Fruit fly (Drosophila melanogaster): ENCODE results near the gene Akap200.
A peak's percentile ranks its signal among the peaks of the same experiment; 100 is the strongest.

Akap200 gene

dm6 chr2L:8365701-8366643 lies 49.5 kb upstream of the Akap200 start, which contains the start of gene Pp2A-29B (continued):
- TF ChIP-seq phol (tag; optimal IDR thresholded peaks at IDR 0.05), result peak; percentile 92
- TF ChIP-seq hth (optimal IDR thresholded peaks at IDR 0.05), result no peak
- TF ChIP-seq Adf1 (GFP tag; IDR thresholded peaks at IDR 0.05), result no peak
- no peak for TF ChIP-seq CG11696 (GFP tag; IDR thresholded peaks at IDR 0.05)
- TF ChIP-seq abd-A (tag; optimal IDR thresholded peaks at IDR 0.05), result peak; percentile 89
- TF ChIP-seq tna (GFP tag; IDR thresholded peaks at IDR 0.05; ENCODE audit: partially characterized antibody), result peak; percentile 95
- no peak for TF ChIP-seq chif (GFP tag; optimal IDR thresholded peaks at IDR 0.05)
- TF ChIP-seq Sry-δ (GFP tag; optimal IDR thresholded peaks at IDR 0.05), result peak; percentile 92
- peak; percentile 15 for TF ChIP-seq CG2678 (tag; optimal IDR thresholded peaks at IDR 0.05)
- TF ChIP-seq CG10431 (GFP tag; optimal IDR thresholded peaks at IDR 0.05), result no peak
- TF ChIP-seq CkIIα-i1 (GFP tag; IDR thresholded peaks at IDR 0.05), result no peak
- no peak for TF ChIP-seq CG2875 (GFP tag; optimal IDR thresholded peaks at IDR 0.05)
- TF ChIP-seq CG31441 (GFP tag; IDR thresholded peaks at IDR 0.05), result peak; percentile 73; the same call in 1 of the 2 replicates
- peak; percentile 7 for TF ChIP-seq CG17568 (GFP tag; optimal IDR thresholded peaks at IDR 0.05)
- TF ChIP-seq btn (GFP tag; optimal IDR thresholded peaks at IDR 0.05), result no peak
- no peak for TF ChIP-seq cas (GFP tag; IDR thresholded peaks at IDR 0.05)
- TF ChIP-seq CG1603 (tag; optimal IDR thresholded peaks at IDR 0.05), result no peak
- no peak for TF ChIP-seq Usf (GFP tag; optimal IDR thresholded peaks at IDR 0.05)
- TF ChIP-seq CG11398 (GFP tag; optimal IDR thresholded peaks at IDR 0.05), result no peak
- no peak for TF ChIP-seq D (optimal IDR thresholded peaks at IDR 0.05)
- no peak for TF ChIP-seq D (GFP tag; optimal IDR thresholded peaks at IDR 0.05)
- no peak for TF ChIP-seq Ravus (GFP tag; IDR thresholded peaks at IDR 0.05)
- TF ChIP-seq disco-r (GFP tag; optimal IDR thresholded peaks at IDR 0.05), result no peak
- peak; percentile 95 for TF ChIP-seq ato (GFP tag; IDR thresholded peaks at IDR 0.05; ENCODE audit: partially characterized antibody)
- no peak for TF ChIP-seq Hr78 (GFP tag; optimal IDR thresholded peaks at IDR 0.05)
- no peak for TF ChIP-seq CG11695 (GFP tag; IDR thresholded peaks at IDR 0.05)
- peak; percentile 20 for TF ChIP-seq bcd (GFP tag; optimal IDR thresholded peaks at IDR 0.05)
- TF ChIP-seq Dek (tag; optimal IDR thresholded peaks at IDR 0.05), result peak; percentile 12
- peak; percentile 55 for TF ChIP-seq CG9797 (GFP tag; optimal IDR thresholded peaks at IDR 0.05)
- TF ChIP-seq Taf1 (GFP tag; IDR thresholded peaks at IDR 0.05), result no peak
- TF ChIP-seq CG1529 (GFP tag; optimal IDR thresholded peaks at IDR 0.05), result no peak
- TF ChIP-seq HHEX (GFP tag; optimal IDR thresholded peaks at IDR 0.05), result no peak
- TF ChIP-seq hbn (GFP tag; IDR thresholded peaks at IDR 0.05; ENCODE audit: partially characterized antibody), result peak; percentile 99
- no peak for TF ChIP-seq kay (GFP tag; optimal IDR thresholded peaks at IDR 0.05)
- TF ChIP-seq CG3407 (GFP tag; optimal IDR thresholded peaks at IDR 0.05), result no peak
- no peak for TF ChIP-seq pum (GFP tag; optimal IDR thresholded peaks at IDR 0.05)
- TF ChIP-seq CG14014 (GFP tag; IDR thresholded peaks at IDR 0.05), result no peak
- no peak for TF ChIP-seq CG12942 (GFP tag; optimal IDR thresholded peaks at IDR 0.05)
- TF ChIP-seq ara (GFP tag; IDR thresholded peaks at IDR 0.05), result no peak
- no peak for TF ChIP-seq fu2 (GFP tag; optimal IDR thresholded peaks at IDR 0.05)
- no peak for TF ChIP-seq CG12744 (GFP tag; optimal IDR thresholded peaks at IDR 0.05)
- 0 out of 2 replicates have a peak, but pooled peaks have one; percentile 30 for TF ChIP-seq sob (GFP tag; IDR thresholded peaks at IDR 0.05)
- TF ChIP-seq run (tag; optimal IDR thresholded peaks at IDR 0.05), result no peak
- no peak for TF ChIP-seq H15 (GFP tag; IDR thresholded peaks at IDR 0.05)
- no peak for TF ChIP-seq so (GFP tag; IDR thresholded peaks at IDR 0.05)
- peak; percentile 35 for TF ChIP-seq exex (tag; optimal IDR thresholded peaks at IDR 0.05)
- TF ChIP-seq YL-1 (GFP tag; optimal IDR thresholded peaks at IDR 0.05), result peak; percentile 65
- TF ChIP-seq CG12769 (tag; optimal IDR thresholded peaks at IDR 0.05), result no peak
- no peak for TF ChIP-seq croc (GFP tag; conservative IDR thresholded peaks at IDR 0.05)

All from whole organism, embryonic.